Fruit fly (Drosophila melanogaster) whole organism, larva: Measurements from ENCODE around the gene Or13a.

ENCODE experiments used
- noc ChIP-seq: fragments of 200-800 bp; sonication (Bioruptor generic); optimal IDR thresholded peaks from 3 replicates; lab custom pipeline; 2019; ENCODE audit warnings: missing biosample characterization, mild to moderate bottlenecking, missing genetic modification characterization, moderate library complexity

The Or13a gene

dm6 chrX:15986654-15987053, 12.4 kb downstream of the Or13a start, which contains the start of gene ND-20:
ND-20 (minus strand) TSS chrX:15986808.
- TF ChIP-seq noc (tag; lab: Kevin White, UChicago) = no peak

DNA sequence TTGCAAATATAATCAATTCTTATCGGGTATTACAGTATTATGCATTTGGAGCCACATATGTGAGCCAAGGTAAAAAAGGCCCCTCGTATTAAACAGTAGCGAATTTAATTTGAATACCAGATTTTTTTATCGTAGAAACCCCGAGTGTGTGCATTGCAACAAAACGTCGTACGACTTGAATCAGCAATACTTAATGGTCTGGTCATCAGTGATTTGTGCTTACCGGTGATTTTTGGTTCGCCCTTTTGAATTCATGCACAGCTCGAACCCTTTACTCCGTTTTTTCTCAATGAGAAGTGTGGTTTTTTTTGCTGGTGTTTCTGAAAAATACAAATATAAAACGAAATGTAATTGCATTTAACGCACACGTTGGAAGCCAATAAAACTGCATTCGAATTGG, 15.4 kb downstream of the Or13a start:
- no peak for TF ChIP-seq noc (tag; lab: Kevin White, UChicago)

DNA sequence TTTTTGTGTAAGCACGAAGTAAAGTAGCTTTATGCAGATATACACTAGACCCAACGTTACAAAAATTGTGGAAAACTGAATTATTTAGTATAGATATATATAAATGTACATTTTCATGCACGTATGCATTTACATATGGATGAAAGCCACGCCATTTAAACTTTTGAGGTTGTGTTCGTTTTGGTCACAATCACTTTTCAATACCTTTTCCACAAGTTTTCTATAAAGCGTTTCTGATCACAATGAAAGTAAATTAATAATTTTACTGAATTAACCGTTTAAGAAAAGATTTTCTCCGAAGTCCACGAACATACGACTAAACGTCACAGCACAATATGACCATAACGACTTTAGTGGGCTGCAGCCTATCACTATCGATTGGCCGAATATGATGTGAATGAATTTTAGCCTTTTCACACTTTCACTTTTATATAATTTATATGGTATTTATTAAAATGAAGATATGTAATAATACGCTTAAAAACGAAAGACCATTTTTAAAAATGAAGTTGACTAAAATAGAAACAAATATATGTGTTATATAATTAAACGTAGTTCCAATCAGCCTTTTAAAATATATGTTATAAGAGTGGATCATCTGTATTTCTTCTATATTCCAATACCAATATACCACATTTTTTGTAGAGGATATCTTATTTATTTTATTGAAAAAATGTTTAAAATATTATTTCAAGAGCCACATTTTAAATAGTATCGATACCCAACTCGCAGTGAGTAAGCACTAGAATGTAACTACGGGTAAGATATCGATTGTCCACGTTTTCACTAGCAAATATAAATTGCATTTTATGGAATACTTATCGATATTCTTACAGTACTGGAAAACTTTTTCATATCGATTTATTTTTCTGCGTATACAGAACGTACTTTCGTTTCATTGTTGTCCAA, 17.6 kb downstream of the Or13a start, which contains the start of the genes CG46312, eIF5 and exd:
CG46312 (minus strand) TSS at position 357 of the 909 bp plus-strand sequence.
eIF5 (minus strand) TSS at position 357 of the 909 bp plus-strand sequence.
exd (plus strand) TSS at position 851 of the 909 bp plus-strand sequence.
- TF ChIP-seq noc (tag; lab: Kevin White, UChicago) = no peak

dm6 chrX:15992527-15992897, 18.3 kb downstream of the Or13a start:
- no peak for TF ChIP-seq noc (tag; lab: Kevin White, UChicago)

- TF ChIP-seq noc (tag; lab: Kevin White, UChicago) = no peak
These were observed 22.6 kb downstream of the Or13a start, which contains the start of gene CG8939 for dm6 chrX:15996831-15997230. CG8939 (plus strand) TSS chrX:15997016.

- no peak for TF ChIP-seq noc (tag; lab: Kevin White, UChicago)
These were observed 30.8 kb downstream of the Or13a start for dm6 chrX:16005066-16005465.

- TF ChIP-seq noc (tag; lab: Kevin White, UChicago) = no peak
These were observed 31.4 kb downstream of the Or13a start, which contains the start of the genes vap and CG12698 for dm6 chrX:16005551-16006197. vap (minus strand) TSS chrX:16005812. CG12698 (plus strand) TSS chrX:16006147.

dm6 chrX:16008814-16009213, 34.6 kb downstream of the Or13a start, which contains the start of gene Muc14A:
Muc14A (plus strand) TSS chrX:16009114.
- TF ChIP-seq noc (tag; lab: Kevin White, UChicago) = no peak
